Fruit fly (Drosophila melanogaster) whole organism, pupa: Measurements from ENCODE around the gene GckIII.

Experiments
- CG34367 ChIP-seq: fragments of 200-800 bp; sonication (Bioruptor generic); optimal IDR thresholded peaks from 2 replicates; lab custom pipeline; 2018; ENCODE audit warnings: missing biosample characterization, mild to moderate bottlenecking, missing genetic modification characterization
- CG8159 ChIP-seq: fragments of 200-800 bp; sonication (Bioruptor generic); optimal IDR thresholded peaks from 3 replicates; lab custom pipeline; 2018; ENCODE audit warnings: missing biosample characterization, mild to moderate bottlenecking, missing genetic modification characterization, moderate library complexity
- D1 ChIP-seq: fragments of 200-800 bp; sonication (Bioruptor generic); optimal IDR thresholded peaks from 2 replicates; lab custom pipeline; 2018; ENCODE audit warnings: missing biosample characterization, mild to moderate bottlenecking, missing genetic modification characterization, moderate library complexity
- EcR ChIP-seq: fragments of 200-800 bp; sonication (Bioruptor generic); optimal IDR thresholded peaks from 3 replicates; lab custom pipeline; 2019; ENCODE audit warnings: missing biosample characterization, missing genetic modification characterization, mild to moderate bottlenecking, moderate library complexity, missing genetic modification reagents
- Ets98B ChIP-seq: fragments of 200-800 bp; sonication (Bioruptor generic); IDR thresholded peaks from 2 replicates; pipeline ENCODE4 v1.3.6; 2022; ENCODE audit warnings: missing biosample characterization, missing genetic modification characterization
- Pif1B ChIP-seq: fragments of 200-800 bp; sonication (Bioruptor generic); optimal IDR thresholded peaks from 3 replicates; lab custom pipeline; 2016; ENCODE audit warnings: missing biosample characterization, missing genetic modification characterization
- fd96Ca ChIP-seq: fragments of 200-800 bp; sonication (Bioruptor generic); IDR thresholded peaks from 3 replicates; pipeline ENCODE4 v1.3.6; 2022; ENCODE audit warnings: missing biosample characterization, missing genetic modification characterization

DNA sequence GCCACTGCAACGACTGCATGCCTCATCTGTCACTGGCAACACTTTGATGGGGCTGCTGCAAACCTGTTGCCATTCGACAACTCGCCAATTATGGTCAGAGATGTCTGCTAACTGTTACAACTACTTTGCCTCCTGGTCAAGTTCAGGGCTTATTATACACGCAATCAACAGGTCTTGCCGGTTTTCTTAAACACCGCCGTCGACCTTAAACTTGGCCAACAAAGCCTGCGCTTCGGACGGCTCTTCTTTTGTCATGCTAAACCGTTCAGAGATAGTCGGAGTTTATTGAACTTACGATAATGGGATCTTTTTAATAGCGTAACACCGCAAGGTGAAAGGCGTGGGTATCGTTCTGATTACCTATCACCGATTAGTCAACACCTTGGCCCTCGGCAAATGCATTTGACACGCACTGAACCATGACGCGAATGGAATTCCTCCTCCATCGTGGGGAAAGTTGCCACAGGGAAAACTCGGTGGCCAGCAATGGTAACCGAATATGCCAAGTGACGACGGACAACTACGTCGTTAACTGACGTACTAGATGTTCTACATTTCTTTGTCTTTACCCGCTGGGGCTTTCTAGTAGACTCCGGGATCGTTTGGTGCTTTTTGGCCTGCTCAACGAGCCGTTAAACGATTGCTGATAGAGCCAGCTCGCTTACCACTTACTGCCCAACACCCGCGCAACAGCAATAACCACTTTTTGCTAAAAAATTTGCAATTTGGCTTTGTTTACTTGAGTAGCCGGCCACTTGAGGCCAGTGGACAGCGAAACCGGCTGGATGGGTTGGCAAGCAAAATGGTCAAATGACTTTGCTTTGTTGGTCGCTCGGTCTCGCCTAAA is 25.8 kb downstream of the GckIII start:
- peak; percentile 96 for TF ChIP-seq EcR (GFP tag; lab: Kevin White, UChicago)
- TF ChIP-seq CG8159 (tag; lab: Kevin White, UChicago), result no peak
- no peak for TF ChIP-seq Ets98B (GFP tag; lab: Robert Waterston, UW)
- no peak for TF ChIP-seq Pif1B (GFP tag; lab: Kevin White, UChicago)
- TF ChIP-seq D1, result no peak
- no peak for TF ChIP-seq CG34367
- TF ChIP-seq fd96Ca, result no peak
